Worm (Caenorhabditis elegans) whole organism, late embryonic: ENCODE measurements around the gene flor-1.

Source experiments
- ceh-34 ChIP-seq: sonication (generic microtip); optimal IDR thresholded peaks from 2 replicates; lab custom pipeline; 2016; ENCODE audit warnings: mild to moderate bottlenecking, missing genetic modification characterization, missing compliant biosample characterization
- fkh-10 ChIP-seq: fragments of 150-350 bp; optimal IDR thresholded peaks from 2 replicates; lab custom pipeline; 2014; ENCODE audit warnings: missing biosample characterization, missing genetic modification reagents, missing genetic modification characterization
- hlh-6 ChIP-seq: sonication (generic microtip); optimal IDR thresholded peaks from 2 replicates; lab custom pipeline; 2016; ENCODE audit warnings: missing genotype, missing genetic modification characterization, missing compliant biosample characterization
- lin-11 ChIP-seq: fragments of 200-800 bp; sonication (Bioruptor generic); optimal IDR thresholded peaks from 2 replicates; lab custom pipeline; 2018; ENCODE audit warnings: mild to moderate bottlenecking, missing genetic modification characterization, missing compliant biosample characterization
- nhr-11 ChIP-seq: fragments of 150-350 bp; optimal IDR thresholded peaks from 2 replicates; lab custom pipeline; 2014; ENCODE audit warnings: missing biosample characterization, missing genetic modification characterization
- pag-3 ChIP-seq: sonication (generic microtip); optimal IDR thresholded peaks from 2 replicates; lab custom pipeline; 2016; ENCODE audit warnings: missing compliant biosample characterization, missing genetic modification characterization, borderline replicate concordance
- pax-1 ChIP-seq: fragments of 150-350 bp; optimal IDR thresholded peaks from 2 replicates; lab custom pipeline; 2014; ENCODE audit warnings: missing biosample characterization, missing genetic modification characterization
- rnt-1 ChIP-seq: sonication (generic microtip); optimal IDR thresholded peaks from 2 replicates; lab custom pipeline; 2016; ENCODE audit warnings: missing genetic modification characterization, missing compliant biosample characterization
- syd-9 ChIP-seq: sonication (generic microtip); optimal IDR thresholded peaks from 2 replicates; lab custom pipeline; 2016; ENCODE audit warnings: mild to moderate bottlenecking, missing genetic modification characterization, moderate library complexity, missing compliant biosample characterization
- ztf-16 ChIP-seq: sonication (generic microtip); optimal IDR thresholded peaks from 2 replicates; lab custom pipeline; 2017; ENCODE audit warnings: missing genetic modification characterization, missing compliant biosample characterization

ce11 chrV:15083659-15084058 lies 35.8 kb downstream of the flor-1 start:
- no peak for TF ChIP-seq lin-11 (tag; lab: Kevin White, UChicago)
- no peak for TF ChIP-seq ceh-34 (tag; lab: Kevin White, UChicago)
- no peak for TF ChIP-seq nhr-11 (tag; lab: Kevin White, UChicago)
- TF ChIP-seq syd-9, result no peak
- TF ChIP-seq pag-3 (tag; lab: Kevin White, UChicago), result no peak
- TF ChIP-seq hlh-6 (tag; lab: Kevin White, UChicago), result no peak
- no peak for TF ChIP-seq pax-1 (tag; lab: Kevin White, UChicago)
- TF ChIP-seq rnt-1 (tag; lab: Kevin White, UChicago), result no peak
- no peak for TF ChIP-seq ztf-16 (tag; lab: Kevin White, UChicago)
- no peak for TF ChIP-seq fkh-10 (GFP tag; lab: Kevin White, UChicago)
